Worm (Caenorhabditis elegans): ENCODE measurements around the gene F53A9.1.

The F53A9.1 gene

ce11 chrX:8676088-8676779 lies 35.2 kb upstream of the F53A9.1 start (continued):
- TF ChIP-seq tlp-1 (tag; optimal IDR thresholded peaks at IDR 0.05) = no peak
- no peak for TF ChIP-seq nhr-47 (tag; optimal IDR thresholded peaks at IDR 0.05)
- no peak for TF ChIP-seq mab-9 (GFP tag; IDR thresholded peaks at IDR 0.05)
- peak; percentile 64 for TF ChIP-seq snu-23 (GFP tag; optimal IDR thresholded peaks at IDR 0.05)
- peak; percentile 50 for TF ChIP-seq elt-2 (tag; optimal IDR thresholded peaks at IDR 0.05)
- no peak for TF ChIP-seq jun-1 (tag; optimal IDR thresholded peaks at IDR 0.05)
- peak; percentile 4 for TF ChIP-seq skn-1 (tag; optimal IDR thresholded peaks at IDR 0.05)
- TF ChIP-seq nhr-85 (tag) = peak; percentile 92
- peak; percentile 74 for TF ChIP-seq nhr-71 (tag; optimal IDR thresholded peaks at IDR 0.05)
- TF ChIP-seq nhr-19 (GFP tag; conservative IDR thresholded peaks at IDR 0.05) = 0 out of 2 replicates have a peak, but pooled peaks have one; percentile 13
- no peak for TF ChIP-seq Y116A8C.19 (tag; optimal IDR thresholded peaks at IDR 0.05; ENCODE audit: borderline replicate concordance)
- no peak for TF ChIP-seq irx-1 (tag; optimal IDR thresholded peaks at IDR 0.05)
- no peak for TF ChIP-seq unc-98 (GFP tag; IDR thresholded peaks at IDR 0.05)
- no peak for TF ChIP-seq ets-5 (GFP tag; IDR thresholded peaks at IDR 0.05)
- TF ChIP-seq nhr-84 (tag; optimal IDR thresholded peaks at IDR 0.05) = no peak
- TF ChIP-seq nhr-90 (tag; optimal IDR thresholded peaks at IDR 0.05; ENCODE audit: poor library complexity) = peak; percentile 41
- TF ChIP-seq xbp-1 (tag; optimal IDR thresholded peaks at IDR 0.05) = no peak
- no peak for TF ChIP-seq unc-30 (tag; optimal IDR thresholded peaks at IDR 0.05)
- TF ChIP-seq efl-1 (optimal IDR thresholded peaks at IDR 0.05) = no peak
- no peak for TF ChIP-seq efl-1 (GFP tag; optimal IDR thresholded peaks at IDR 0.05 in 1 of 2)
- no peak for TF ChIP-seq nhr-237 (tag; optimal IDR thresholded peaks at IDR 0.05)
- TF ChIP-seq fkh-10 (GFP tag; optimal IDR thresholded peaks at IDR 0.05) = no peak
- no peak for TF ChIP-seq ceh-82 (tag; optimal IDR thresholded peaks at IDR 0.05)
- peak in 1 of 2 experiments; percentile 51 for TF ChIP-seq mdl-1 (tag; optimal IDR thresholded peaks at IDR 0.05)
- no peak for TF ChIP-seq sptf-1 (tag; optimal IDR thresholded peaks at IDR 0.05)
- TF ChIP-seq C34B4.2 (tag; optimal IDR thresholded peaks at IDR 0.05) = no peak
- peak; percentile 13 for TF ChIP-seq C16A3.4 (tag; optimal IDR thresholded peaks at IDR 0.05)
- no peak for TF ChIP-seq zip-4 (GFP tag; optimal IDR thresholded peaks at IDR 0.05)
- TF ChIP-seq ces-1 (GFP tag; optimal IDR thresholded peaks at IDR 0.05) = no peak
- peak; percentile 89 for TF ChIP-seq nhr-20 (tag; optimal IDR thresholded peaks at IDR 0.05)
- no peak for TF ChIP-seq hlh-4 (tag; optimal IDR thresholded peaks at IDR 0.05)
- TF ChIP-seq ztf-11 (tag; optimal IDR thresholded peaks at IDR 0.05) = no peak
- TF ChIP-seq sox-4 (tag; optimal IDR thresholded peaks at IDR 0.05) = no peak
- no peak for TF ChIP-seq lir-3 (tag; optimal IDR thresholded peaks at IDR 0.05; ENCODE audit: poor library complexity)
- no peak for TF ChIP-seq snpc-4 (tag; optimal IDR thresholded peaks at IDR 0.05)
- no peak for TF ChIP-seq dpl-1 (GFP tag; optimal IDR thresholded peaks at IDR 0.05)
- TF ChIP-seq ceh-63 (GFP tag; optimal IDR thresholded peaks at IDR 0.05) = no peak
- no peak for TF ChIP-seq unc-62 (GFP tag; optimal IDR thresholded peaks at IDR 0.05)
- TF ChIP-seq unc-86 (tag; optimal IDR thresholded peaks at IDR 0.05) = no peak

ce11 chrX:8677320-8677719 lies 34.1 kb upstream of the F53A9.1 start:
- TF ChIP-seq aly-2 (tag; optimal IDR thresholded peaks at IDR 0.05) (no peak), unc-30 (tag; optimal IDR thresholded peaks at IDR 0.05) (no peak), sup-37 (GFP tag; optimal IDR thresholded peaks at IDR 0.05) (no peak), mdl-1 (tag; optimal IDR thresholded peaks at IDR 0.05) (no peak), egl-13 (tag; optimal IDR thresholded peaks at IDR 0.05) (no peak)
